Worm (Caenorhabditis elegans): Measurements from ENCODE around the gene Y37E11B.10.

Y37E11B.10 gene

ce11 chrIV:3606285-3606834 lies at the start of gene Y37E11B.10, which contains the start of gene kgb-2:
Gene Y37E11B.10 (minus strand): TSS chrIV:3606466.
Gene kgb-2 (plus strand): TSS chrIV:3606784.
- no peak for TF ChIP-seq unc-62 (GFP tag; optimal IDR thresholded peaks at IDR 0.05)
- TF ChIP-seq nhr-237 (tag; optimal IDR thresholded peaks at IDR 0.05): no peak
- no peak for TF ChIP-seq irx-1 (tag; optimal IDR thresholded peaks at IDR 0.05)
- no peak for TF ChIP-seq efl-1 (optimal IDR thresholded peaks at IDR 0.05)
- no peak for TF ChIP-seq efl-1 (GFP tag; optimal IDR thresholded peaks at IDR 0.05 in 1 of 2)
- TF ChIP-seq nhr-47 (tag; optimal IDR thresholded peaks at IDR 0.05): no peak
- TF ChIP-seq nhr-90 (tag; optimal IDR thresholded peaks at IDR 0.05; ENCODE audit: poor library complexity): no peak
- TF ChIP-seq pax-3 (tag; optimal IDR thresholded peaks at IDR 0.05): no peak
- no peak for TF ChIP-seq swsn-7 (tag; optimal IDR thresholded peaks at IDR 0.05)
- TF ChIP-seq nhr-19 (GFP tag; conservative IDR thresholded peaks at IDR 0.05): no peak
- TF ChIP-seq hpl-2 (GFP tag; optimal IDR thresholded peaks at IDR 0.05): no peak
- no peak for TF ChIP-seq ceh-82 (tag; optimal IDR thresholded peaks at IDR 0.05)
- TF ChIP-seq elt-2 (tag; optimal IDR thresholded peaks at IDR 0.05): no peak
- TF ChIP-seq grh-1 (GFP tag; IDR thresholded peaks at IDR 0.05): no peak
- no peak for TF ChIP-seq F16B12.6 (tag; optimal IDR thresholded peaks at IDR 0.05)
- TF ChIP-seq sup-37 (GFP tag; optimal IDR thresholded peaks at IDR 0.05): no peak
- no peak for TF ChIP-seq alr-1 (tag; optimal IDR thresholded peaks at IDR 0.05; ENCODE audit: borderline replicate concordance)
- TF ChIP-seq dpl-1 (GFP tag; optimal IDR thresholded peaks at IDR 0.05): no peak

- peak; percentile 83 for TF ChIP-seq nhr-71 (tag; optimal IDR thresholded peaks at IDR 0.05)
- TF ChIP-seq unc-130 (tag; optimal IDR thresholded peaks at IDR 0.05): peak; percentile 15
- no peak for TF ChIP-seq ceh-82 (tag; optimal IDR thresholded peaks at IDR 0.05)
- TF ChIP-seq ama-1 (optimal IDR thresholded peaks at IDR 0.05): no peak
- TF ChIP-seq nhr-85 (tag): peak; percentile 4
- no peak for TF ChIP-seq zag-1 (tag; optimal IDR thresholded peaks at IDR 0.05)
- TF ChIP-seq efl-1 (optimal IDR thresholded peaks at IDR 0.05): peak in 1 of 2 experiments; percentile 4
- TF ChIP-seq efl-1 (GFP tag; optimal IDR thresholded peaks at IDR 0.05 in 1 of 2): no peak
- TF ChIP-seq unc-30 (tag; optimal IDR thresholded peaks at IDR 0.05): no peak
- TF ChIP-seq lin-14 (GFP tag; optimal IDR thresholded peaks at IDR 0.05): peak; percentile 67
- TF ChIP-seq unc-98 (GFP tag; IDR thresholded peaks at IDR 0.05): peak; percentile 33; the same call in 1 of the 2 replicates
- no peak for TF ChIP-seq alr-1 (tag; optimal IDR thresholded peaks at IDR 0.05; ENCODE audit: borderline replicate concordance)
- peak; percentile 2 for TF ChIP-seq mep-1 (tag; optimal IDR thresholded peaks at IDR 0.05)
- no peak for TF ChIP-seq ets-5 (GFP tag; IDR thresholded peaks at IDR 0.05)
- TF ChIP-seq elt-3 (tag; optimal IDR thresholded peaks at IDR 0.05): no peak
- TF ChIP-seq efl-3 (GFP tag; optimal IDR thresholded peaks at IDR 0.05): no peak
- peak; percentile 40 for TF ChIP-seq nhr-20 (tag; optimal IDR thresholded peaks at IDR 0.05)
- peak; percentile 65 for TF ChIP-seq rnt-1 (tag; optimal IDR thresholded peaks at IDR 0.05)
- TF ChIP-seq snu-23 (GFP tag; optimal IDR thresholded peaks at IDR 0.05): peak; percentile 44
- TF ChIP-seq xbp-1 (tag; optimal IDR thresholded peaks at IDR 0.05): no peak
- no peak for TF ChIP-seq dsc-1 (tag; optimal IDR thresholded peaks at IDR 0.05)
- no peak for TF ChIP-seq nhr-47 (tag; optimal IDR thresholded peaks at IDR 0.05)
- no peak for TF ChIP-seq aly-2 (tag; optimal IDR thresholded peaks at IDR 0.05)
- TF ChIP-seq vab-15 (tag; optimal IDR thresholded peaks at IDR 0.05): no peak
- peak; percentile 36 for TF ChIP-seq mef-2 (tag; optimal IDR thresholded peaks at IDR 0.05)
- TF ChIP-seq lin-39 (tag; optimal IDR thresholded peaks at IDR 0.05): peak; percentile 1
- TF ChIP-seq lin-15B (tag; optimal IDR thresholded peaks at IDR 0.05): no peak
- TF ChIP-seq nhr-19 (GFP tag; conservative IDR thresholded peaks at IDR 0.05): peak; percentile 77
- TF ChIP-seq lsy-2 (tag; optimal IDR thresholded peaks at IDR 0.05): peak; percentile 35 to 57
- TF ChIP-seq fkh-8 (tag; optimal IDR thresholded peaks at IDR 0.05): no peak
Measured at ce11 chrIV:3655896-3656295, 49.6 kb upstream of the Y37E11B.10 start.

Measured in whole organism, L1 larva.